Worm (Caenorhabditis elegans) whole organism, L2 larva: ENCODE results near the gene noah-2.

Experiments used
- Y55F3AM.14 ChIP-seq: fragments of 200-800 bp; sonication (Bioruptor generic); optimal IDR thresholded peaks from 2 replicates; lab custom pipeline; 2018; ENCODE audit warnings: mild to moderate bottlenecking, missing genetic modification characterization, missing compliant biosample characterization
- ZK546.5 ChIP-seq: sonication (generic microtip); optimal IDR thresholded peaks from 2 replicates; lab custom pipeline; 2017; ENCODE audit warnings: missing biosample characterization, missing genetic modification characterization
- alr-1 ChIP-seq: fragments of 150-350 bp; optimal IDR thresholded peaks from 2 replicates; lab custom pipeline; 2014; ENCODE audit warnings: missing biosample characterization, missing genetic modification characterization
- aly-2 ChIP-seq: fragments of 150-350 bp; optimal IDR thresholded peaks from 2 replicates; lab custom pipeline; 2014; ENCODE audit warnings: missing biosample characterization, missing genetic modification characterization
- ama-1 ChIP-seq: fragments of 150-350 bp; optimal IDR thresholded peaks from 2 replicates; lab custom pipeline; 2018; ENCODE audit warnings: inconsistent platforms
- blmp-1 ChIP-seq: sonication (generic microtip); optimal IDR thresholded peaks from 2 replicates; lab custom pipeline; 2017; ENCODE audit warnings: missing genetic modification characterization, mild to moderate bottlenecking, missing compliant biosample characterization, antibody characterized with exemption, moderate library complexity; ENCODE audit not compliant: insufficient read depth
- ceh-16 ChIP-seq: fragments of 150-350 bp; optimal IDR thresholded peaks from 2 replicates; lab custom pipeline; 2014; ENCODE audit warnings: missing biosample characterization, missing genetic modification characterization
- ceh-82 ChIP-seq: fragments of 150-350 bp; optimal IDR thresholded peaks from 2 replicates; lab custom pipeline; 2014; ENCODE audit warnings: missing biosample characterization, missing genetic modification characterization
- crh-2 ChIP-seq: sonication (generic microtip); optimal IDR thresholded peaks from 2 replicates; lab custom pipeline; 2017; ENCODE audit warnings: missing biosample characterization, missing genetic modification characterization
- dmd-4 ChIP-seq: sonication (generic microtip); optimal IDR thresholded peaks from 2 replicates; lab custom pipeline; 2017; ENCODE audit warnings: missing biosample characterization, missing genetic modification characterization
- egl-27 ChIP-seq: sonication (generic microtip); optimal IDR thresholded peaks from 3 replicates; lab custom pipeline; 2017; ENCODE audit warnings: missing biosample characterization, missing genetic modification reagents, missing genetic modification characterization
- elt-1 ChIP-seq: fragments of 150-350 bp; optimal IDR thresholded peaks from 2 replicates; lab custom pipeline; 2014; ENCODE audit warnings: missing biosample characterization, missing genetic modification characterization
- fos-1 ChIP-seq: fragments of 150-350 bp; optimal IDR thresholded peaks from 2 replicates; lab custom pipeline; 2014; ENCODE audit warnings: missing biosample characterization, missing genetic modification characterization
- lin-11 ChIP-seq: fragments of 150-350 bp; sonication (generic microtip); optimal IDR thresholded peaks from 2 replicates; lab custom pipeline; 2014; ENCODE audit warnings: missing biosample characterization, missing genetic modification characterization, inconsistent platforms, mixed read lengths
- lin-13 ChIP-seq: fragments of 150-350 bp; optimal IDR thresholded peaks from 2 replicates; lab custom pipeline; 2014; ENCODE audit warnings: missing biosample characterization, missing genetic modification reagents, missing genetic modification characterization
- lin-39 ChIP-seq: fragments of 150-350 bp; optimal IDR thresholded peaks from 2 replicates; lab custom pipeline; 2014; ENCODE audit warnings: missing biosample characterization, missing genetic modification reagents, missing genetic modification characterization
- lsy-2 ChIP-seq, 2 experiments: fragments of 150-350 bp in 1 of 2; sonication (generic microtip) in 1 of 2; optimal IDR thresholded peaks; 2 replicates each; lab custom pipeline; 2014 to 2017; ENCODE audit warnings: missing biosample characterization in 2 of 2, missing genetic modification characterization in 2 of 2
- mab-5 ChIP-seq: fragments of 150-350 bp; optimal IDR thresholded peaks from 2 replicates; lab custom pipeline; 2014; ENCODE audit warnings: missing biosample characterization, missing genetic modification characterization
- mdl-1 ChIP-seq, 2 experiments: fragments of 150-350 bp in 1 of 2; sonication (generic microtip) in 1 of 2; optimal IDR thresholded peaks; 2 replicates each; lab custom pipeline; 2017; ENCODE audit warnings: missing biosample characterization in 2 of 2, missing genetic modification characterization in 2 of 2
- nhr-11 ChIP-seq: fragments of 150-350 bp; optimal IDR thresholded peaks from 2 replicates; lab custom pipeline; 2014; ENCODE audit warnings: missing biosample characterization, missing genetic modification characterization
- nhr-12 ChIP-seq: fragments of 150-350 bp; optimal IDR thresholded peaks from 2 replicates; lab custom pipeline; 2014; ENCODE audit warnings: missing biosample characterization, missing genetic modification characterization
- nhr-129 ChIP-seq: fragments of 150-350 bp; optimal IDR thresholded peaks from 2 replicates; lab custom pipeline; 2014; ENCODE audit warnings: missing biosample characterization, missing genetic modification characterization
- nhr-23 ChIP-seq: fragments of 150-350 bp; optimal IDR thresholded peaks from 2 replicates; lab custom pipeline; 2014; ENCODE audit warnings: missing biosample characterization, missing genetic modification reagents, missing genetic modification characterization
- nhr-237 ChIP-seq: fragments of 150-350 bp; optimal IDR thresholded peaks from 2 replicates; lab custom pipeline; 2014; ENCODE audit warnings: missing biosample characterization, missing genetic modification characterization
- nhr-6 ChIP-seq: fragments of 150-350 bp; optimal IDR thresholded peaks from 2 replicates; lab custom pipeline; 2014; ENCODE audit warnings: missing biosample characterization, missing genetic modification characterization
- nhr-77 ChIP-seq: fragments of 150-350 bp; optimal IDR thresholded peaks from 2 replicates; lab custom pipeline; 2014; ENCODE audit warnings: missing biosample characterization, missing genetic modification characterization
- peb-1 ChIP-seq: fragments of 150-350 bp; optimal IDR thresholded peaks from 2 replicates; lab custom pipeline; 2014; ENCODE audit warnings: missing biosample characterization, missing genetic modification characterization
- sem-4 ChIP-seq: fragments of 150-350 bp; optimal IDR thresholded peaks from 2 replicates; lab custom pipeline; 2014; ENCODE audit warnings: missing biosample characterization, missing genetic modification reagents, missing genetic modification characterization
- skn-1 ChIP-seq: sonication (generic microtip); optimal IDR thresholded peaks from 2 replicates; lab custom pipeline; 2017; ENCODE audit warnings: missing biosample characterization, missing genetic modification characterization
- snpc-4 ChIP-seq: fragments of 150-350 bp; optimal IDR thresholded peaks from 2 replicates; lab custom pipeline; 2014; ENCODE audit warnings: missing biosample characterization, missing genetic modification characterization
- unc-39 ChIP-seq: fragments of 150-350 bp; optimal IDR thresholded peaks from 2 replicates; lab custom pipeline; 2014; ENCODE audit warnings: missing biosample characterization, missing genetic modification characterization
- unc-55 ChIP-seq: fragments of 150-350 bp; sonication (generic microtip); optimal IDR thresholded peaks from 3 replicates; lab custom pipeline; 2014; ENCODE audit warnings: missing biosample characterization, missing genetic modification reagents, missing genetic modification characterization
- zag-1 ChIP-seq: fragments of 150-350 bp; optimal IDR thresholded peaks from 2 replicates; lab custom pipeline; 2014; ENCODE audit warnings: missing biosample characterization, missing genetic modification characterization
- ztf-1 ChIP-seq: fragments of 200-800 bp; sonication (Bioruptor generic); conservative IDR thresholded peaks from 2 replicates; pipeline ENCODE4 v1.3.6; 2022; ENCODE audit warnings: missing genetic modification characterization, missing compliant biosample characterization
- ztf-11 ChIP-seq: sonication (generic microtip); optimal IDR thresholded peaks from 2 replicates; lab custom pipeline; 2017; ENCODE audit warnings: missing biosample characterization, missing genetic modification characterization

noah-2 gene

DNA sequence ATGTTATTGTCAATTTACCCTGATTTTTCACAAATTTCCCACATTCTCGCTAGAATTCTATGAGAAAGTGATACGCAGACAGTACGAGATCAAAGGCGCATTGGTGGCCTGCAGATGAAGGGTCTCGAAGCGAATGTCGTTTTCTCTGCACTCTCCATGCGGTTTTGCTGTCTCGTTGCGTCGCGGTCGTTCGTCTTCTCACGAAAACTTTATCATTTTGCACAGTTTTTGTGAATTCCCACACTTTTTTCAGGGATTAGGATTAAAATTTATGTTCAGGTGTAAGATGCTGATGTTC lies 20.1 kb upstream of the noah-2 start (continued):
- no peak for TF ChIP-seq nhr-12 (tag; lab: Kevin White, UChicago)
- peak in 1 of 2 experiments; percentile 29 for TF ChIP-seq mdl-1 (tag; optimal IDR thresholded peaks at IDR 0.05; lab: Kevin White, UChicago)
- TF ChIP-seq aly-2, result no peak
- TF ChIP-seq nhr-23, result no peak

DNA sequence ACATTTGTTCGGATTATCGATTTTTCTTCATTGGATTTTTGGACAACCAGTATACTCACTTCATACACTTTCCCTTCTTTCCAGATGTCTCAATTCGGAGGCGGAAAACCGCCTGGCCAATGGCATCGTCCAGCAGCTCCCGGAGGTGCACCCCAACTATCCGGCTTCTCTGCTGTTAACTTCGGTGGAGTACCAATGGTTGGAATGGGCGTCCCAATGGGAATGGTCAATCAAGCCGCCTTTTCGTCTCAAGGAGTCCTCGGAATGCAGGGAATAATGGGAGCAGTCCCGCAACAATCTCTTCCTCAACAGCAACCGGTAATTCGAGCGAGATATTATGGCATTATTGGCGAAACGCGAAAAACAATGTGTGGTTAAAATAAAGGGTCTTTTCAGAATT lies 19.6 kb upstream of the noah-2 start, which contains the start of gene ccar-1:
TSS of gene ccar-1 (plus strand) at position 83 of the 400 bp plus-strand sequence.
- no peak for TF ChIP-seq egl-27
- TF ChIP-seq alr-1 (tag; lab: Kevin White, UChicago), result no peak
- no peak for TF ChIP-seq crh-2 (tag; lab: Kevin White, UChicago)
- TF ChIP-seq lin-13 (GFP tag; lab: Kevin White, UChicago), result no peak
- TF ChIP-seq fos-1 (tag; lab: Kevin White, UChicago), result no peak
- TF ChIP-seq nhr-237, result no peak

DNA sequence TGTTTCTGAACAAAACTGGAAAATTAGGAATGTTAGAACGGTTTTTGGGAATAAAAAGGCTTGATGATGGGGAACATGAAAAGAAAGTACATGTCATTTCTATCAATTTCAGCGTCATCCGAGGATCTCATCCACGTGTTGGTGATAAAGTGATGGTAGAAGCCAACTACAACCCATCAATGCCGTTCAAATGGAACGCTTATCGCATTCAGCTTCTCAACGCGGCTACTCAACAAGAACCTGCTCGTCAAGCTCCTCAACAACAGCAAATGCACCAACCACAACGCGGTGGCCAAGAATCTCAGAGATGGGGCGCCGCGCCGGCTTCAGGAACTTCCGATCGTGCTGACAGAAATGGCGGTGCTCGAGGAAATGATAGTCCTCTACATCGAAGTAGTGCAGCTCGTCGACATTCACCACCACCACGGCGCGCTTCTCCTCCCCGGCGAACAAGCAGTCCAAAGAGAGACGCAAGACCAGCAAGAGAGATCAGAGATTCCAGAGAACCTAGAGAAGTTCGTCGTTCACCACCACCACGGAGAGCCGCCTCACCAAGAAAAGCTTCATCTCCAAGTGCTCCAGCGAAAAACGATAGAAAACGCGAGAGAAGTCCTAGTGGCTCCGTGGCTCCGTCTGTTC lies 18.9 kb upstream of the noah-2 start:
- TF ChIP-seq ZK546.5, result no peak
- 0 out of 2 replicates have a peak, but pooled peaks have one; percentile 40 for TF ChIP-seq ztf-1 (GFP tag; lab: Robert Waterston, UW)
- no peak for TF ChIP-seq mab-5 (tag; lab: Kevin White, UChicago)
- TF ChIP-seq mdl-1 (tag; optimal IDR thresholded peaks at IDR 0.05; lab: Kevin White, UChicago), result no peak
- TF ChIP-seq blmp-1, result no peak
- TF ChIP-seq skn-1, result no peak
- no peak for TF ChIP-seq ztf-11 (tag; lab: Kevin White, UChicago)
- no peak for TF ChIP-seq ceh-82 (tag; lab: Kevin White, UChicago)
- no peak for TF ChIP-seq nhr-77 (tag; lab: Kevin White, UChicago)
- TF ChIP-seq lsy-2 (tag; optimal IDR thresholded peaks at IDR 0.05; lab: Kevin White, UChicago), result peak in 1 of 2 experiments; percentile 16
- TF ChIP-seq peb-1 (tag; lab: Kevin White, UChicago), result no peak
- no peak for TF ChIP-seq ceh-16
- TF ChIP-seq, all 48 proteins: peak for 2

DNA sequence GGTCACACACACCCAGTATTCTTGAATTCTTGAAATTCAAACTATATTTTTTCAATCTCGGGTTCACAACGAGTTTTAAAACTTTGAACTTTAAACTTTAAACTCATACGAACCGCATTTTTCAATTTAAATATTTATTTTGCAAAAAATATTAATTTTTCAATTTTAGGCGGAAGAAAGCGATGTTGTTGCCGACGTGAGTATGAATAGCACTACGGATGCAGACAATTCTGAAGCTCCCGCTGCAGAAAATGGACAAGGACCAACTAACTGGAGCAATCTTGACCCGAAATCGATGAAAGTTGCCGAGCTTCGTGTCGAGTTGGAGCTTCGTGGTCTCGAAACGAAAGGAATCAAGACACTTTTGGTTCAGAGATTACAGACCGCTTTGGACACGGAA lies 16.6 kb upstream of the noah-2 start:
- TF ChIP-seq sem-4 (tag; lab: Kevin White, UChicago), result no peak
- no peak for TF ChIP-seq ceh-16
- TF ChIP-seq crh-2 (tag; lab: Kevin White, UChicago), result no peak
- no peak for TF ChIP-seq nhr-129 (tag; lab: Kevin White, UChicago)
- no peak for TF ChIP-seq nhr-6 (tag; lab: Kevin White, UChicago)
- TF ChIP-seq lin-11 (tag; lab: Kevin White, UChicago), result no peak
- TF ChIP-seq snpc-4 (tag; lab: Kevin White, UChicago), result no peak
- no peak for TF ChIP-seq aly-2
- TF ChIP-seq nhr-11 (tag; lab: Kevin White, UChicago), result no peak
- TF ChIP-seq Y55F3AM.14, result no peak
- no peak for TF ChIP-seq egl-27
- TF ChIP-seq nhr-23, result no peak
- TF ChIP-seq, all 48 proteins: peak for 0

DNA sequence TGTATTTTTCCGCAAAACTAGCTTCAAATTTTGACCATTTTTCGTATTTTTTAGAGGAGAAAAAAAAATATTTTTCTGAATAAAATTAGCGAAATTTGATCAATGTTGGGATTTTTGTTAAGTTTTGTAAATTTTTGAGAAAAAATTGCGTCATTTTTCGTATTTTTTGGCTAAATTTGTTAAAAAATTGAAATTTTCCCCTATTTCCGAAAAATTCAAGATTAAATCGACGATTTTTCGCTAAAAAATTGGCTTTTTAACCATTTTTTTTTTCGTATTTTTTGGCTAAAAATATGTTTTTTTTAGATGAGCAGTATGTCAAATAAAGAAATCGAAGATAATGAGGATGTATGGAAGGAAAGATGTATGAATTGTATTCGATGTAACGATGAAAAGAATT lies 13.9 kb upstream of the noah-2 start, which contains the start of gene cfp-1:
TSS of gene cfp-1 (plus strand) at position 301 of the 400 bp plus-strand sequence.
- TF ChIP-seq nhr-129 (tag; lab: Kevin White, UChicago), result no peak
- no peak for TF ChIP-seq ceh-82 (tag; lab: Kevin White, UChicago)
- TF ChIP-seq ztf-11 (tag; lab: Kevin White, UChicago), result no peak
- no peak for TF ChIP-seq nhr-237
- TF ChIP-seq lin-39 (tag; lab: Kevin White, UChicago), result no peak
- no peak for TF ChIP-seq unc-55 (GFP tag; lab: Kevin White, UChicago)
- no peak for TF ChIP-seq zag-1
- TF ChIP-seq, all 48 proteins: peak for 0

DNA sequence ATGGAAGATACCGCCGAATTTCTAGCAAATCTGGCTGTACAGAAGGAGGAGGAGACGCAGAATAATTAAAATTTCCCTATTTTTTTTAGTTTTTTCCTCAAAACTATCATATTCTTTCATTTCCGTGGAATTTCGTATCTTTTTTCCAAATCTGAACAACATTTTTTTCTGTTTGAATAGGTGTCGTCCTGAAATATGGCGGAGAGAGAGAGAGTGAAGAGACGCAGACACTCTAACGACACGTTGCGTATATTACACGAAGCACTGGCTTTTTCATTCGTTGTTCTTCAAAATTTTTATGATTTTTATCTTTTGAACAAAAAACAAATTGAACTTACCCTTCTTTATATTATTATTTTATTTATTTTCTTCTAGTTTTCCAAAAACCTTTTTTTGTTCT lies 8.1 kb upstream of the noah-2 start:
- TF ChIP-seq crh-2 (tag; lab: Kevin White, UChicago) (peak; percentile 38), sem-4 (tag; lab: Kevin White, UChicago) (no peak), dmd-4 (no peak), nhr-23 (no peak), ceh-16 (no peak), unc-55 (GFP tag; lab: Kevin White, UChicago) (peak; percentile 15), nhr-129 (tag; lab: Kevin White, UChicago) (peak; percentile 8), unc-39 (tag; lab: Kevin White, UChicago) (no peak), ceh-82 (tag; lab: Kevin White, UChicago) (no peak), elt-1 (tag; lab: Kevin White, UChicago) (no peak), ama-1 (lab: Kevin White, UChicago) (no peak)
